Worm (Caenorhabditis elegans) whole organism, L4/young adult: Measurements from ENCODE around the gene srw-60.

ENCODE experiments used
- W03F9.2 ChIP-seq: fragments of 150-350 bp; optimal IDR thresholded peaks from 2 replicates; lab custom pipeline; 2014; ENCODE audit warnings: missing biosample characterization, missing genetic modification characterization
- dao-5 ChIP-seq: sonication (generic microtip); optimal IDR thresholded peaks from 2 replicates; lab custom pipeline; 2016; ENCODE audit warnings: missing genotype, missing genetic modification characterization, moderate library complexity, missing compliant biosample characterization
- him-1 ChIP-seq: sonication (generic microtip); optimal IDR thresholded peaks from 2 replicates; lab custom pipeline; 2016; ENCODE audit warnings: missing genotype, missing genetic modification reagents, missing genetic modification characterization, missing compliant biosample characterization

DNA sequence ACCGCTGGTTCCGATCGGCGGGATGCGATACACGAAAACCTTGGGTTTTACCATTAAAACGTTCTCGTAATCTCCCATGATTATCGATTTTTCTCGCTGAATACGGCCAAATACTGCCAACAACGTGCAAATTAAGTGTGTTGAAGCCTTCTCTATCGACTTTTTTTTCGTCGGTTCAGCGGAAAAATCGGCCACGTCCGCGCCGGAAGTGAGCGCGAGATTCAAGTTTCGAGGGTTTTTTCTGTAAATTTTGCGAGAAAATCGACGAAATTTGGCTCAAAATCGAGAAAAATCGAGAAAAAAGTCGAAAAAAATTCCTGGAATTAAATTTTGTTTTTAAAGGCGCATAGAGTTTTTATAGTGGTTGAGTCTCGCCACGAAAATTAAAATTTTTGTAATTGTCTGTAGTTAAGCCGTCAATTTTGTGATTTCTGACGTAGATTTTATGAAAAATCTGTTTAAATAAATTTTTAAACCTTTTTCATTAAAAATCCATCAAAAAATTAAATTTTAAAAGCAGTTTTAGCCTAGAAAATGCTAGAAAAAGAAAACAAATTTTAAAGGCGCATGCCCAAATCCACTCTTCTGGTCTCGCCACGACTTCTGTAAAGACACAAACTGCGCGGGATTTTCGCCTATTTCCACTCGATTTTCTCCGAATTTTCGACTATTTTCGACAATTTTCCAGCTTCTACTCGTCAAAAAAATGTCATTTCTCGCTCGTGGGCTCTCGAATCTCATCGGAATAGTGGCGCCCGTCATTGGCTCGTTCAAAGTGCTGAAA is 39.1 kb upstream of the srw-60 start, which contains the start of the genes ncap-1 and Y110A2AR.1:
- TF ChIP-seq him-1 (tag; lab: Kevin White, UChicago), result no peak
- TF ChIP-seq dao-5 (tag; lab: Kevin White, UChicago), result no peak
- TF ChIP-seq W03F9.2 (tag; lab: Kevin White, UChicago), result peak; percentile 36
